Worm (Caenorhabditis elegans) whole organism, L2 larva: ENCODE results near the gene rla-2.

Experiments used
- ZK546.5 ChIP-seq: sonication (generic microtip); optimal IDR thresholded peaks from 2 replicates; lab custom pipeline; 2017; ENCODE audit warnings: missing biosample characterization, missing genetic modification characterization
- aly-2 ChIP-seq: fragments of 150-350 bp; optimal IDR thresholded peaks from 2 replicates; lab custom pipeline; 2014; ENCODE audit warnings: missing biosample characterization, missing genetic modification characterization
- elt-3 ChIP-seq: sonication (generic microtip); optimal IDR thresholded peaks from 2 replicates; lab custom pipeline; 2017; ENCODE audit warnings: missing biosample characterization, missing genetic modification characterization
- sma-9 ChIP-seq, 2 experiments: fragments of 150-350 bp in 1 of 2; sonication (generic microtip) in 1 of 2; optimal IDR thresholded peaks; 2 replicates each; lab custom pipeline; 2014 to 2016; ENCODE audit warnings: missing genetic modification characterization in 2 of 2, mild to moderate bottlenecking in 1 of 2, missing biosample characterization in 1 of 2, missing compliant biosample characterization in 1 of 2, missing genetic modification reagents in 1 of 2, moderate library complexity in 1 of 2

- no peak for TF ChIP-seq sma-9 (GFP tag; optimal IDR thresholded peaks at IDR 0.05; lab: Kevin White, UChicago)
- TF ChIP-seq sma-9 (tag; optimal IDR thresholded peaks at IDR 0.05; lab: Kevin White, UChicago): no peak
- no peak for TF ChIP-seq elt-3
- no peak for TF ChIP-seq ZK546.5
- no peak for TF ChIP-seq aly-2 (tag; lab: Kevin White, UChicago)
Measured at ce11 chrIV:13323823-13324359, 46.2 kb downstream of the rla-2 start, which contains the start of gene fat-2.
